Worm (Caenorhabditis elegans) whole organism, young adult: ENCODE data around the gene C08F1.6.
A peak's percentile ranks its signal among the peaks of the same experiment; 100 is the strongest.
"Not testable (repeated sequence)": the region's sequence is repeated elsewhere in the genome, so short reads cannot be mapped to it uniquely, and the experiment has no call there.

Experiments used
- D2030.7 ChIP-seq: fragments of 200-800 bp; sonication (Bioruptor generic); IDR thresholded peaks from 2 replicates; pipeline ENCODE4 v1.3.6; 2022; ENCODE audit warnings: missing genetic modification reagents, missing genetic modification characterization, missing compliant biosample characterization
- F37B4.10 ChIP-seq: fragments of 200-800 bp; sonication (Bioruptor generic); IDR thresholded peaks from 2 replicates; pipeline ENCODE4 v1.3.6; 2022; ENCODE audit warnings: missing genetic modification characterization, missing compliant biosample characterization
- F39B2.1 ChIP-seq: fragments of 200-800 bp; sonication (Bioruptor generic); IDR thresholded peaks from 2 replicates; pipeline ENCODE4 v1.3.6; 2022; ENCODE audit warnings: missing genetic modification reagents, missing genetic modification characterization, missing compliant biosample characterization
- F52B5.7 ChIP-seq: sonication (generic microtip); optimal IDR thresholded peaks from 2 replicates; lab custom pipeline; 2016; ENCODE audit warnings: mild to moderate bottlenecking, missing genetic modification characterization, missing compliant biosample characterization
- Y53F4B.3 ChIP-seq: fragments of 200-800 bp; sonication (Bioruptor generic); IDR thresholded peaks from 2 replicates; pipeline ENCODE4 v1.3.6; 2022; ENCODE audit warnings: missing genetic modification reagents, missing genetic modification characterization, missing compliant biosample characterization
- Y53G8AR.9 ChIP-seq: fragments of 200-800 bp; sonication (Bioruptor generic); conservative IDR thresholded peaks from 2 replicates; pipeline ENCODE4 v1.3.6; 2022; ENCODE audit warnings: missing genetic modification reagents, missing genetic modification characterization, missing compliant biosample characterization
- akir-1 ChIP-seq: fragments of 200-800 bp; sonication (Bioruptor generic); optimal IDR thresholded peaks from 2 replicates; lab custom pipeline; 2018; ENCODE audit warnings: mild to moderate bottlenecking, missing genetic modification characterization, moderate library complexity, missing compliant biosample characterization
- atf-7 ChIP-seq: sonication (generic microtip); optimal IDR thresholded peaks from 2 replicates; lab custom pipeline; 2017; ENCODE audit warnings: mild to moderate bottlenecking, missing genetic modification characterization, missing compliant biosample characterization
- ceh-40 ChIP-seq: fragments of 200-800 bp; sonication (Bioruptor generic); IDR thresholded peaks from 2 replicates; pipeline ENCODE4 v1.3.6; 2022; ENCODE audit warnings: missing genetic modification characterization, missing compliant biosample characterization
- ceh-79 ChIP-seq: sonication (generic microtip); optimal IDR thresholded peaks from 2 replicates; lab custom pipeline; 2017; ENCODE audit warnings: mild to moderate bottlenecking, missing genetic modification characterization, missing compliant biosample characterization
- dox-1 ChIP-seq: fragments of 200-800 bp; sonication (Bioruptor generic); IDR thresholded peaks from 2 replicates; pipeline ENCODE4 v1.3.6; 2022; ENCODE audit warnings: missing genetic modification reagents, missing genetic modification characterization, missing compliant biosample characterization
- gei-17 ChIP-seq: fragments of 200-800 bp; sonication (Bioruptor generic); optimal IDR thresholded peaks from 2 replicates; lab custom pipeline; 2018; ENCODE audit warnings: mild to moderate bottlenecking, missing genetic modification characterization, missing compliant biosample characterization
- him-1 ChIP-seq: sonication (generic microtip); optimal IDR thresholded peaks from 2 replicates; lab custom pipeline; 2016; ENCODE audit warnings: missing genotype, missing genetic modification reagents, missing genetic modification characterization, missing compliant biosample characterization
- hlh-12 ChIP-seq: sonication (generic microtip); optimal IDR thresholded peaks from 2 replicates; lab custom pipeline; 2016; ENCODE audit warnings: missing genetic modification characterization, missing compliant biosample characterization
- lag-1 ChIP-seq: fragments of 200-800 bp; sonication (Bioruptor generic); IDR thresholded peaks from 2 replicates; pipeline ENCODE4 v1.3.6; 2022; ENCODE audit warnings: missing genetic modification reagents, missing genetic modification characterization, missing compliant biosample characterization
- lir-1 ChIP-seq: fragments of 200-800 bp; sonication (Bioruptor generic); conservative IDR thresholded peaks from 2 replicates; pipeline ENCODE4 v1.3.6; 2022; ENCODE audit warnings: missing genetic modification reagents, missing genetic modification characterization, missing compliant biosample characterization
- lsl-1 ChIP-seq: fragments of 200-800 bp; sonication (Bioruptor generic); optimal IDR thresholded peaks from 2 replicates; lab custom pipeline; 2018; ENCODE audit warnings: mild to moderate bottlenecking, missing genetic modification characterization, moderate library complexity, missing compliant biosample characterization
- mcd-1 ChIP-seq: fragments of 200-800 bp; sonication (Bioruptor generic); IDR thresholded peaks from 2 replicates; pipeline ENCODE4 v1.3.6; 2022; ENCODE audit warnings: missing genetic modification reagents, missing genetic modification characterization, missing compliant biosample characterization
- mel-28 ChIP-seq: sonication (generic microtip); optimal IDR thresholded peaks from 2 replicates; lab custom pipeline; 2016; ENCODE audit warnings: borderline replicate concordance, mild to moderate bottlenecking, missing genetic modification characterization, missing compliant biosample characterization
- nfya-1 ChIP-seq: sonication (generic microtip); optimal IDR thresholded peaks from 2 replicates; lab custom pipeline; 2017; ENCODE audit warnings: antibody characterized with exemption, missing compliant biosample characterization, missing genetic modification characterization, borderline replicate concordance; ENCODE audit not compliant: insufficient read depth
- nfyb-1 ChIP-seq: fragments of 200-800 bp; sonication (Bioruptor generic); IDR thresholded peaks from 2 replicates; pipeline ENCODE4 v1.3.6; 2022; ENCODE audit warnings: missing genetic modification reagents, missing genetic modification characterization, missing compliant biosample characterization
- nhr-27 ChIP-seq: fragments of 200-800 bp; sonication (Bioruptor generic); optimal IDR thresholded peaks from 2 replicates; lab custom pipeline; 2018; ENCODE audit warnings: mild to moderate bottlenecking, missing genetic modification characterization, moderate library complexity, missing compliant biosample characterization
- nhr-80 ChIP-seq: sonication (generic microtip); optimal IDR thresholded peaks from 2 replicates; lab custom pipeline; 2016; ENCODE audit warnings: missing genetic modification characterization, missing compliant biosample characterization
- snpc-1.1 ChIP-seq: sonication (generic microtip); optimal IDR thresholded peaks from 2 replicates; lab custom pipeline; 2017; ENCODE audit warnings: missing genetic modification characterization, mild to moderate bottlenecking, missing compliant biosample characterization, antibody characterized with exemption, moderate library complexity, missing genotype, missing genetic modification reagents; ENCODE audit not compliant: insufficient read depth
- sptf-2 ChIP-seq: fragments of 200-800 bp; sonication (Bioruptor generic); optimal IDR thresholded peaks from 2 replicates; lab custom pipeline; 2018; ENCODE audit warnings: mild to moderate bottlenecking, missing genetic modification characterization, missing compliant biosample characterization
- unc-62 ChIP-seq: fragments of 150-350 bp; optimal IDR thresholded peaks from 2 replicates; lab custom pipeline; 2014; ENCODE audit warnings: missing biosample characterization, missing genetic modification reagents, missing genetic modification characterization
- zim-3 ChIP-seq: sonication (generic microtip); optimal IDR thresholded peaks from 2 replicates; lab custom pipeline; 2017; ENCODE audit warnings: mild to moderate bottlenecking, missing genetic modification characterization, moderate library complexity, missing compliant biosample characterization
- ztf-28 ChIP-seq: fragments of 200-800 bp; sonication (Bioruptor generic); IDR thresholded peaks from 2 replicates; pipeline ENCODE4 v1.3.6; 2022; ENCODE audit warnings: missing genetic modification reagents, missing genetic modification characterization, missing compliant biosample characterization

C08F1.6 gene

DNA sequence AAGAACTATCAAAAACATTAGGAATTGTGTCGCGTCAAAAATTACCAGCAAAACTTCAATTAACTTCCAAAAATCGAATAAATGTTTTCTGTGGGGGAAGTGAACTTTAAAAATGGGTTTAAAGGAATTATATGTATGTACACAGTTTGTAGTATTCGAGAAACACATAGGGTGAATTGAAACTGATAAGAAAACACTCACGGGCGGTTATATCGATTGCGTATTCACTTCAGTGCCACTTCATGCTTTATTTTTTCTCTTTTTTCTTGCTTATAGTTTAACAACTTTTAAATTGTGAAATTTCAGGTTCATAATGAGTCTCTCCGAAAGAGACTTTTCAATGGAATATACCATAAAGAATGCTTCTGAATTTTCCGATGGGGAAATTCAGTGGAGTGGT, 12.8 kb downstream of the C08F1.6 start, which contains the start of gene F36H5.14:
Gene F36H5.14 (plus strand): TSS at position 301 of the 400 bp plus-strand sequence.
- not testable (repeated sequence) for TF ChIP-seq sptf-2 (GFP tag; lab: Kevin White, UChicago); zim-3; lir-1 (GFP tag; lab: Robert Waterston, UW)

DNA sequence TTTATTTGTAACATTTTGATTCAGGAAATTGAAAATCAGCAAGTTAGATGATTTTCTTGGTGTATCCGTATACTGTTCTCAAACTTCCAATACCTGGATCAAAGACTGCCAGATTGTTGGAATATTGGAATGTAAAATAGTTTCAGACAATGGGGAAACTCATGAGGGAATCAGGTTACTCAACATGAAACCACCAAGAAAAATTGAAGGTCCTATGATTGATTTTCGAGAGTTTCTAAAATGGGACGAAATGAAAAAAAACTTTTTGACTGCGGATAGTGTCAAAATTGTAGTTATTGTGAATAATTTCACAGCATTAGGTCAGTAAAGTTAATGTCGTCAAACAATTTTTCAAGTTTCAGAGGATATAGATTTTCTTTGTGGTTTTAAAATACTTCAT, 16.2 kb downstream of the C08F1.6 start, which contains the start of gene math-3:
Gene math-3 (plus strand): TSS at position 301 of the 400 bp plus-strand sequence.
- TF ChIP-seq nfyb-1 (GFP tag; lab: Robert Waterston, UW): no peak
- TF ChIP-seq F52B5.7 (tag; lab: Kevin White, UChicago): no peak
- no peak for TF ChIP-seq nfya-1 (tag; lab: Kevin White, UChicago)
- TF ChIP-seq atf-7 (tag; lab: Kevin White, UChicago): no peak
- TF ChIP-seq unc-62 (GFP tag; lab: Kevin White, UChicago): no peak
- no peak for TF ChIP-seq ceh-40 (GFP tag; lab: Robert Waterston, UW)
- TF ChIP-seq nhr-80: no peak
- TF ChIP-seq D2030.7: no peak
- no peak for TF ChIP-seq lsl-1 (GFP tag; lab: Kevin White, UChicago)
- no peak for TF ChIP-seq Y53F4B.3 (GFP tag; lab: Robert Waterston, UW)
- no peak for TF ChIP-seq snpc-1.1 (tag; lab: Kevin White, UChicago)
- no peak for TF ChIP-seq him-1
- no peak for TF ChIP-seq mel-28 (tag; lab: Kevin White, UChicago)

DNA sequence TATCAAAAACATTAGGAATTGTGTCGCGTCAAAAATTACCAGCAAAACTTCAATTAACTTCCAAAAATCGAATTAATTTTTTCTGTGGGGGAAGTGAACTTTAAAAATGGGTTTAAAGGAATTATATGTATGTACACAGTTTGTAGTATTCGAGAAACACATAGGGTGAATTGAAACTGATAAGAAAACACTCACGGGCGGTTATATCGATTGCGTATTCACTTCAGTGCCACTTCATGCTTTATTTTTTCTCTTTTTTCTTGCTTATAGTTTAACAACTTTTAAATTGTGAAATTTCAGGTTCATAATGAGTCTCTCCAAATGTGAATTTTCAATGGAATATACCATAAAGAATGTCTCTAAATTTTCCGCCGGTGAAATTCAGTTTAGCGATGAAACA, 16.6 kb downstream of the C08F1.6 start, which contains the start of gene math-26:
Gene math-26 (plus strand): TSS at position 301 of the 400 bp plus-strand sequence.
- not testable (repeated sequence) for TF ChIP-seq mcd-1 (GFP tag; lab: Robert Waterston, UW); F37B4.10 (GFP tag; lab: Robert Waterston, UW); ceh-79 (tag; lab: Kevin White, UChicago)

DNA sequence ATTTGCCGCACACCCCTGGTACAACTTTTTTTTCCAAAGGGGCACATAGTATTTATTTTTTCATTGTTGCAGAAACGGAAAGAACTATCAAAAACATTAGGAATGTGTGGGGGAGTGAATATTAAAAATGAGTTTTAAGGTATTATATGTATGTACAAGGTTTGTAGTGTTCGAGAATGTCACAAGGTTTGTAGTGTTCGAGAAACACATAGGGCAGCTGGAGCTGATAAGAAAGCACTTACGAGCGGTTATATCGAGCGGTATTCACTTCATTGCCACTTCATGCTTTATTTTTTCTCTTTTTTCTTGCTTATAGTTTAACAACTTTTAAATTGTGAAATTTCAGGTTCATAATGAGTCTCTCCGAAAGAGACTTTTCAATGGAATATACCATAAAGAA, 20.5 kb downstream of the C08F1.6 start:
- peak; percentile 36 for TF ChIP-seq nhr-80
- 0 out of 2 replicates have a peak, but pooled peaks have one; percentile 14 for TF ChIP-seq dox-1 (GFP tag; lab: Robert Waterston, UW)

DNA sequence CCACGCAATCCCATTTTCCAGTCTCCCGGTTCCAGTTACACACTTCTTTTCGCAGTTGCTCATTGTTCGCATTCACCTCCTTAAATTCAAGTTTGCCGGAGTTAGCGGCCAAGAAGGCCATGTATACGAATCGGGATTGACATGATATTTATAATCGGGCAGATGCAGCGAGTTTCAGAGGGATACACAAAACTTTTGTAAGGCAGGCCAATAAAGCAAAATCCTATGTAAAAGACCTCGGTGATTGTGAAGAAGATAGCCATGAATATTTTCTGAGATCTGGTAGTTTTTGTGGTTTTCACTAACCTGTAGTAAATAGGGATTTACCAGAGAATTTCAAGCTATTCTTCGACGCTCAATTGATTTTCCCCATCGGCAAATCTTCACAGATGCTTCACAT, 21.3 kb downstream of the C08F1.6 start:
- TF ChIP-seq akir-1 (GFP tag; lab: Kevin White, UChicago): no peak
- no peak for TF ChIP-seq hlh-12
- no peak for TF ChIP-seq ztf-28 (GFP tag; lab: Robert Waterston, UW)
- TF ChIP-seq Y53G8AR.9 (GFP tag; lab: Robert Waterston, UW): no peak
- no peak for TF ChIP-seq lag-1 (GFP tag; lab: Robert Waterston, UW)

DNA sequence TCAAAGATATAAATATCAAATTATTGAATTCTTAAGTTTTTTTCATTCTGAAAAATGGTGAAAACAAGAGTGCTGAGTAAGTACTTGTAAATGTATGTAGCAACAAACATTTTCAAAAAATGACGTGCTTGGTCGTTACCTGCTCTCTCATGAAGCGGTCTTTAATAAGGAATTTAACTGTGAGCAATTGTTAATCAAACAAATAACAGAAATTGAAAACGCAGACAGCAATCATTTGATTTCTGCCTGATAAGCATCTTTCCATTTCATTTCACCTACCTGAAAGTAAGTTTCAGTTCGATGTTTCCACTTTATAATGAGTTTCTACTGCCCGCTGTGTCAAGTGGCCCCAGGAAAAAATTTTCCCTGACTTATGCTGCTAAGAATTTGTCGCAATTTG, 24.9 kb downstream of the C08F1.6 start, which contains the start of gene math-28:
Gene math-28 (plus strand): TSS at position 301 of the 400 bp plus-strand sequence.
- TF ChIP-seq sptf-2 (GFP tag; lab: Kevin White, UChicago): no peak
- no peak for TF ChIP-seq him-1
- TF ChIP-seq gei-17 (GFP tag; lab: Kevin White, UChicago): no peak
- no peak for TF ChIP-seq F39B2.1 (GFP tag; lab: Robert Waterston, UW)
- TF ChIP-seq ceh-79 (tag; lab: Kevin White, UChicago): no peak
- no peak for TF ChIP-seq nhr-27
- TF ChIP-seq, all 124 proteins: peak for 0
